Fruit fly (Drosophila melanogaster) whole organism, embryonic: ENCODE results near the gene CG13409.

ENCODE experiments used
- CG10267 ChIP-seq: fragments of 200-800 bp; sonication (Bioruptor generic); optimal IDR thresholded peaks from 2 replicates; lab custom pipeline; 2018; ENCODE audit warnings: missing biosample characterization, mild to moderate bottlenecking, missing genetic modification characterization, moderate library complexity
- CG12155 ChIP-seq: fragments of 200-800 bp; sonication (Bioruptor generic); optimal IDR thresholded peaks from 3 replicates; lab custom pipeline; 2016; ENCODE audit warnings: missing biosample characterization, missing genetic modification characterization
- CG12219 ChIP-seq: fragments of 200-800 bp; sonication (Bioruptor generic); optimal IDR thresholded peaks from 3 replicates; lab custom pipeline; 2018; ENCODE audit warnings: missing biosample characterization, mild to moderate bottlenecking, missing genetic modification characterization
- CG1233 ChIP-seq: fragments of 200-800 bp; sonication (Bioruptor generic); optimal IDR thresholded peaks from 4 replicates; lab custom pipeline; 2018; ENCODE audit warnings: missing biosample characterization, mild to moderate bottlenecking, missing genetic modification characterization
- CG13287 ChIP-seq: fragments of 200-800 bp; sonication (Bioruptor generic); IDR thresholded peaks from 2 replicates; pipeline ENCODE4 v1.3.6; 2022; ENCODE audit warnings: missing biosample characterization, missing genetic modification characterization; ENCODE audit not compliant: partially characterized antibody
- CG13424 ChIP-seq: fragments of 200-800 bp; sonication (Bioruptor generic); optimal IDR thresholded peaks from 2 replicates; lab custom pipeline; 2019; ENCODE audit warnings: missing biosample characterization, mild to moderate bottlenecking, missing genetic modification characterization, moderate library complexity
- CG14050 ChIP-seq: fragments of 200-800 bp; sonication (Bioruptor generic); IDR thresholded peaks from 3 replicates; pipeline ENCODE4 v1.3.6; 2022; ENCODE audit warnings: missing biosample characterization, missing genetic modification characterization
- CG16779 ChIP-seq: fragments of 200-800 bp; sonication (Bioruptor generic); IDR thresholded peaks from 2 replicates; pipeline ENCODE4 v1.3.6; 2022; ENCODE audit warnings: missing biosample characterization, missing genetic modification characterization
- CG17361 ChIP-seq: fragments of 200-800 bp; sonication (Bioruptor generic); IDR thresholded peaks from 3 replicates; pipeline ENCODE4 v1.3.6; 2022; ENCODE audit warnings: missing biosample characterization, missing genetic modification characterization
- CG18262 ChIP-seq: fragments of 200-800 bp; optimal IDR thresholded peaks from 3 replicates; lab custom pipeline; 2019; ENCODE audit warnings: missing biosample characterization, mild to moderate bottlenecking, missing genetic modification characterization, moderate library complexity
- CG18599 ChIP-seq: fragments of 200-800 bp; sonication (Bioruptor generic); optimal IDR thresholded peaks from 3 replicates; lab custom pipeline; 2017; ENCODE audit warnings: missing biosample characterization, missing genetic modification characterization, mild to moderate bottlenecking, moderate library complexity, missing genetic modification reagents
- CG2116 ChIP-seq: fragments of 200-800 bp; sonication (Bioruptor generic); optimal IDR thresholded peaks from 3 replicates; lab custom pipeline; 2018; ENCODE audit warnings: missing biosample characterization, mild to moderate bottlenecking, missing genetic modification characterization
- CG2129 ChIP-seq: fragments of 200-800 bp; sonication (Bioruptor generic); IDR thresholded peaks from 2 replicates; pipeline ENCODE4 v1.3.6; 2022; ENCODE audit warnings: missing biosample characterization, missing genetic modification characterization; ENCODE audit not compliant: partially characterized antibody
- CG2199 ChIP-seq: fragments of 200-800 bp; sonication (Bioruptor generic); IDR thresholded peaks from 3 replicates; pipeline ENCODE4 v1.3.6; 2022; ENCODE audit warnings: missing biosample characterization, missing genetic modification characterization
- CG3407 ChIP-seq: fragments of 200-800 bp; sonication (Bioruptor generic); optimal IDR thresholded peaks from 2 replicates; lab custom pipeline; 2018; ENCODE audit warnings: missing biosample characterization, mild to moderate bottlenecking, missing genetic modification characterization
- CG34224 ChIP-seq: fragments of 200-800 bp; sonication (Bioruptor generic); IDR thresholded peaks from 3 replicates; pipeline ENCODE4 v1.3.6; 2022; ENCODE audit warnings: missing biosample characterization, missing genetic modification characterization; ENCODE audit not compliant: partially characterized antibody
- CG4282 ChIP-seq: fragments of 200-800 bp; sonication (Bioruptor generic); optimal IDR thresholded peaks from 2 replicates; lab custom pipeline; 2016; ENCODE audit warnings: missing biosample characterization, missing genetic modification characterization
- CG6813 ChIP-seq: fragments of 200-800 bp; sonication (Bioruptor generic); optimal IDR thresholded peaks from 2 replicates; lab custom pipeline; 2017; ENCODE audit warnings: missing biosample characterization, missing genetic modification characterization, mild to moderate bottlenecking, moderate library complexity, missing genetic modification reagents
- CG8281 ChIP-seq: fragments of 200-800 bp; sonication (Bioruptor generic); optimal IDR thresholded peaks from 2 replicates; lab custom pipeline; 2018; ENCODE audit warnings: missing biosample characterization, mild to moderate bottlenecking, missing genetic modification characterization, moderate library complexity
- CG8359 ChIP-seq: fragments of 200-800 bp; sonication (Bioruptor generic); optimal IDR thresholded peaks from 2 replicates; lab custom pipeline; 2017; ENCODE audit warnings: missing biosample characterization, mild to moderate bottlenecking, missing genetic modification characterization, borderline replicate concordance
- Doc3 ChIP-seq: fragments of 200-800 bp; sonication (Bioruptor generic); IDR thresholded peaks from 3 replicates; pipeline ENCODE4 v1.3.6; 2022; ENCODE audit warnings: missing biosample characterization, missing genetic modification characterization; ENCODE audit not compliant: partially characterized antibody
- Ets65A ChIP-seq: fragments of 200-800 bp; sonication (Bioruptor generic); peaks from one replicate; lab custom pipeline; 2016; ENCODE audit warnings: missing biosample characterization, missing genetic modification characterization
- Ets97D ChIP-seq: fragments of 200-800 bp; sonication (Bioruptor generic); optimal IDR thresholded peaks from 3 replicates; lab custom pipeline; 2016; ENCODE audit warnings: missing biosample characterization, missing genetic modification characterization
- Fer2 ChIP-seq: fragments of 200-800 bp; sonication (Bioruptor generic); optimal IDR thresholded peaks from 2 replicates; lab custom pipeline; 2018; ENCODE audit warnings: missing biosample characterization, mild to moderate bottlenecking, missing genetic modification characterization, moderate library complexity
- NC2β ChIP-seq: fragments of 200-800 bp; sonication (Bioruptor generic); optimal IDR thresholded peaks from 2 replicates; lab custom pipeline; 2016; ENCODE audit warnings: missing biosample characterization, missing genetic modification characterization
- ab ChIP-seq: fragments of 200-800 bp; sonication (Bioruptor generic); optimal IDR thresholded peaks from 2 replicates; lab custom pipeline; 2016; ENCODE audit warnings: missing biosample characterization, missing genetic modification characterization
- ac ChIP-seq: fragments of 200-800 bp; sonication (Bioruptor generic); optimal IDR thresholded peaks from 3 replicates; lab custom pipeline; 2017; ENCODE audit warnings: missing biosample characterization, mild to moderate bottlenecking, missing genetic modification characterization
- amos ChIP-seq: fragments of 200-800 bp; sonication (Bioruptor generic); IDR thresholded peaks from 2 replicates; pipeline ENCODE4 v1.3.6; 2022; ENCODE audit warnings: missing biosample characterization, missing genetic modification characterization; ENCODE audit not compliant: partially characterized antibody
- az2 ChIP-seq: fragments of 200-800 bp; sonication (Bioruptor generic); optimal IDR thresholded peaks from 3 replicates; lab custom pipeline; 2016; ENCODE audit warnings: missing biosample characterization, missing genetic modification characterization
- btn ChIP-seq: fragments of 200-800 bp; sonication (Bioruptor generic); optimal IDR thresholded peaks from 2 replicates; lab custom pipeline; 2016; ENCODE audit warnings: missing biosample characterization, missing genetic modification characterization
- chm ChIP-seq: fragments of 200-800 bp; sonication (Bioruptor generic); IDR thresholded peaks from 2 replicates; pipeline ENCODE4 v1.3.6; 2022; ENCODE audit warnings: missing biosample characterization, missing genetic modification characterization
- corto ChIP-seq: fragments of 200-800 bp; sonication (Bioruptor generic); optimal IDR thresholded peaks from 2 replicates; lab custom pipeline; 2016; ENCODE audit warnings: missing biosample characterization, mild to moderate bottlenecking, missing genetic modification characterization, moderate library complexity
- dati ChIP-seq: fragments of 200-800 bp; sonication (Bioruptor generic); IDR thresholded peaks from 2 replicates; pipeline ENCODE4 v1.3.6; 2022; ENCODE audit warnings: missing biosample characterization, missing genetic modification characterization
- fd64A ChIP-seq: fragments of 200-800 bp; sonication (Bioruptor generic); optimal IDR thresholded peaks from 3 replicates; lab custom pipeline; 2018; ENCODE audit warnings: missing biosample characterization, mild to moderate bottlenecking, missing genetic modification characterization
- fru ChIP-seq: fragments of >200 bp; optimal IDR thresholded peaks from 2 replicates; lab custom pipeline; 2017
- gcm ChIP-seq: fragments of 200-800 bp; sonication (Bioruptor generic); optimal IDR thresholded peaks from 2 replicates; lab custom pipeline; 2019; ENCODE audit warnings: missing biosample characterization, mild to moderate bottlenecking, missing genetic modification characterization, moderate library complexity
- hb ChIP-seq: fragments of 200-800 bp; sonication (Bioruptor generic); IDR thresholded peaks from 3 replicates; pipeline ENCODE4 v1.3.6; 2022; ENCODE audit warnings: missing biosample characterization, missing genetic modification characterization; ENCODE audit not compliant: partially characterized antibody
- hth ChIP-seq: fragments of >200 bp; optimal IDR thresholded peaks from 2 replicates; lab custom pipeline; 2017; ENCODE audit warnings: inconsistent platforms
- ken ChIP-seq: fragments of 200-800 bp; sonication (Bioruptor generic); IDR thresholded peaks from 3 replicates; pipeline ENCODE4 v1.3.6; 2022; ENCODE audit warnings: missing biosample characterization, missing genetic modification characterization
- lmd ChIP-seq: fragments of 200-800 bp; sonication (Bioruptor generic); IDR thresholded peaks from 2 replicates; pipeline ENCODE4 v1.3.6; 2022; ENCODE audit warnings: missing biosample characterization, missing genetic modification characterization
- nmo ChIP-seq: fragments of 200-800 bp; sonication (Bioruptor generic); optimal IDR thresholded peaks from 2 replicates; lab custom pipeline; 2018; ENCODE audit warnings: missing biosample characterization, mild to moderate bottlenecking, missing genetic modification characterization, moderate library complexity
- oc ChIP-seq: fragments of 200-800 bp; sonication (Bioruptor generic); optimal IDR thresholded peaks from 2 replicates; lab custom pipeline; 2018; ENCODE audit warnings: missing biosample characterization, mild to moderate bottlenecking, missing genetic modification characterization, moderate library complexity
- peb ChIP-seq: fragments of 200-800 bp; sonication (Bioruptor generic); IDR thresholded peaks from 2 replicates; pipeline ENCODE4 v1.3.6; 2022; ENCODE audit warnings: missing biosample characterization, missing genetic modification characterization
- pho ChIP-seq: fragments of 200-800 bp; sonication (Bioruptor generic); optimal IDR thresholded peaks from 2 replicates; lab custom pipeline; 2016; ENCODE audit warnings: missing biosample characterization, missing genetic modification characterization
- phol ChIP-seq: fragments of 200-800 bp; sonication (Bioruptor generic); optimal IDR thresholded peaks from 3 replicates; lab custom pipeline; 2018; ENCODE audit warnings: missing biosample characterization, mild to moderate bottlenecking, missing genetic modification characterization, moderate library complexity
- ro ChIP-seq: fragments of 200-800 bp; sonication (Bioruptor generic); IDR thresholded peaks from 2 replicates; pipeline ENCODE4 v1.3.6; 2022; ENCODE audit warnings: missing biosample characterization, missing genetic modification characterization
- stwl ChIP-seq: fragments of 200-800 bp; sonication (Bioruptor generic); optimal IDR thresholded peaks from 3 replicates; lab custom pipeline; 2018; ENCODE audit warnings: missing biosample characterization, mild to moderate bottlenecking, missing genetic modification characterization, moderate library complexity
- usp ChIP-seq: fragments of >200 bp; optimal IDR thresholded peaks from 2 replicates; lab custom pipeline; 2017; ENCODE audit warnings: missing biosample characterization, missing genetic modification characterization
- vfl ChIP-seq: fragments of 200-800 bp; sonication (Bioruptor generic); optimal IDR thresholded peaks from 2 replicates; lab custom pipeline; 2016; ENCODE audit warnings: missing biosample characterization, missing genetic modification characterization
- vnd ChIP-seq: fragments of 200-800 bp; sonication (Bioruptor generic); IDR thresholded peaks from 3 replicates; pipeline ENCODE4 v1.3.6; 2022; ENCODE audit warnings: missing biosample characterization, missing genetic modification characterization; ENCODE audit not compliant: partially characterized antibody
- wor ChIP-seq: fragments of 200-800 bp; sonication (Bioruptor generic); IDR thresholded peaks from 2 replicates; pipeline ENCODE4 v1.3.6; 2022; ENCODE audit warnings: missing biosample characterization, missing genetic modification characterization

CG13409 gene

dm6 chr3R:22034160-22034742 lies 2.6 kb upstream of the CG13409 start, which contains the start of the genes CG45099, CG6015, pit and Fadd (continued):
- TF ChIP-seq usp (GFP tag; lab: Kevin White, UChicago) (no peak), CG18262 (tag; lab: Kevin White, UChicago) (no peak), CG2199 (GFP tag; lab: Robert Waterston, UW) (no peak; the same call in 2 of the 3 replicates), dati (GFP tag; lab: Robert Waterston, UW) (no peak), CG17361 (no peak), wor (GFP tag; lab: Robert Waterston, UW) (no peak), CG8359 (GFP tag; lab: Kevin White, UChicago) (no peak), Fer2 (no peak), CG2116 (GFP tag; lab: Kevin White, UChicago) (peak; percentile 74), chm (no peak), stwl (peak; percentile 81), CG14050 (no peak), az2 (GFP tag; lab: Kevin White, UChicago) (no peak), CG1233 (GFP tag; lab: Kevin White, UChicago) (no peak), Ets97D (GFP tag; lab: Kevin White, UChicago) (peak; percentile 63), CG10267 (tag; lab: Kevin White, UChicago) (peak; percentile 46), CG3407 (GFP tag; lab: Kevin White, UChicago) (no peak), NC2β (GFP tag; lab: Kevin White, UChicago) (no peak), corto (GFP tag; lab: Kevin White, UChicago) (no peak), vnd (GFP tag; lab: Robert Waterston, UW) (peak; percentile 51; the same call in 1 of the 3 replicates), phol (tag; lab: Kevin White, UChicago) (peak; percentile 41), fru (lab: Kevin White, UChicago) (no peak), Ets65A (peak; percentile 22), hth (no peak), CG12155 (GFP tag; lab: Kevin White, UChicago) (no peak), CG18599 (GFP tag; lab: Kevin White, UChicago) (no peak), ac (GFP tag; lab: Kevin White, UChicago) (no peak), Doc3 (GFP tag; lab: Robert Waterston, UW) (peak; percentile 52; the same call in 1 of the 3 replicates), CG4282 (GFP tag; lab: Kevin White, UChicago) (no peak), vfl (GFP tag; lab: Kevin White, UChicago) (no peak), oc (tag; lab: Kevin White, UChicago) (no peak), CG2129 (GFP tag; lab: Robert Waterston, UW) (no peak), gcm (GFP tag; lab: Kevin White, UChicago) (no peak), CG16779 (GFP tag; lab: Robert Waterston, UW) (no peak), fd64A (GFP tag; lab: Kevin White, UChicago) (no peak), amos (GFP tag; lab: Robert Waterston, UW) (peak; percentile 59; the same call in 1 of the 2 replicates), CG34224 (GFP tag; lab: Robert Waterston, UW) (peak; percentile 75), CG8281 (tag; lab: Kevin White, UChicago) (no peak), peb (GFP tag; lab: Robert Waterston, UW) (no peak), CG6813 (no peak), ro (GFP tag; lab: Robert Waterston, UW) (no peak), pho (GFP tag; lab: Kevin White, UChicago) (no peak), CG13287 (peak; percentile 77), CG12219 (GFP tag; lab: Kevin White, UChicago) (no peak), lmd (no peak), CG13424 (tag; lab: Kevin White, UChicago) (no peak), ab (GFP tag; lab: Kevin White, UChicago) (no peak), hb (GFP tag; lab: Robert Waterston, UW) (no peak), nmo (GFP tag; lab: Kevin White, UChicago) (peak; percentile 53), ken (no peak), btn (GFP tag; lab: Kevin White, UChicago) (no peak)
